Worm (Caenorhabditis elegans): ENCODE data around the gene C33H5.16.

Gene C33H5.16

ce11 chrIV:7803250-7803649 is at the start of gene C33H5.16:
TSS of gene C33H5.16 (minus strand) at chrIV:7803350.
- TF ChIP-seq tra-1 (GFP tag; IDR thresholded peaks at IDR 0.05) (no peak), F10B5.3 (tag; optimal IDR thresholded peaks at IDR 0.05) (no peak), cey-2 (tag; optimal IDR thresholded peaks at IDR 0.05; ENCODE audit: borderline replicate concordance, insufficient read depth) (no peak), hlh-11 (tag; optimal IDR thresholded peaks at IDR 0.05) (no peak), ceh-62 (tag; optimal IDR thresholded peaks at IDR 0.05) (no peak), lin-29 (GFP tag; IDR thresholded peaks at IDR 0.05) (no peak), dve-1 (tag; optimal IDR thresholded peaks at IDR 0.05; ENCODE audit: insufficient read depth) (no peak), nhr-237 (tag; optimal IDR thresholded peaks at IDR 0.05) (no peak), hmg-1.1 (GFP tag; IDR thresholded peaks at IDR 0.05) (no peak), hlh-30 (tag; optimal IDR thresholded peaks at IDR 0.05; ENCODE audit: insufficient read depth) (no peak), daf-16 (GFP tag; optimal IDR thresholded peaks at IDR 0.05) (no peak), daf-16 (tag; optimal IDR thresholded peaks at IDR 0.05) (no peak), ztf-7 (tag; optimal IDR thresholded peaks at IDR 0.05) (no peak)

DNA sequence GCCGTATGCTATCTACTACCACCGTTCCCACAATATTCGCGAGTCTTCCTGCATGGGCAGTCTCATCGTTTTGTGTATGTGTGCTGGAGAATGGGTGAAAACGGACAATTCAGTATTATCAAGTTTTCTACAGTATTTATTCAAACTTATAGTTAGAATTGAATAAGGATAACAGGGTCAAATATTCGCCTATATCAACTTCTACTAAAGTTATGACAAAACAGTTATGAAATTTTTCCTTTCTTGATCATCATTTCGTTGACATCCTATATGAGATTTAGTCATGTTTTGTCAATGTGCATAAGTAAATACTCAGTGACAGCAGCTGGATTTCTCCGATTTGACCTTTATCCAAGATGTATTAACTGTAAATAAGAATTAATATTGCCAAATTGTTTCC is 48.1 kb upstream of the C33H5.16 start:
- TF ChIP-seq ceh-82 (tag; optimal IDR thresholded peaks at IDR 0.05) = no peak
- peak; percentile 64 for TF ChIP-seq aha-1 (tag)
- TF ChIP-seq zag-1 (tag; optimal IDR thresholded peaks at IDR 0.05) = no peak
- no peak for TF ChIP-seq hmg-1.1 (GFP tag; IDR thresholded peaks at IDR 0.05)
- peak in 1 of 2 experiments; percentile 87 for TF ChIP-seq unc-62 (GFP tag; optimal IDR thresholded peaks at IDR 0.05 in 1 of 2)
- TF ChIP-seq unc-62 (tag; optimal IDR thresholded peaks at IDR 0.05) = no peak
- no peak for TF ChIP-seq daf-19 (GFP tag; conservative IDR thresholded peaks at IDR 0.05)
- TF ChIP-seq fkh-10 (GFP tag; optimal IDR thresholded peaks at IDR 0.05) = no peak
- TF ChIP-seq vab-7 (GFP tag; IDR thresholded peaks at IDR 0.05) = no peak
- TF ChIP-seq aly-2 (tag; optimal IDR thresholded peaks at IDR 0.05) = no peak
- TF ChIP-seq mep-1 (tag; optimal IDR thresholded peaks at IDR 0.05) = no peak
- TF ChIP-seq mdl-1 (tag; optimal IDR thresholded peaks at IDR 0.05) = no peak
- no peak for TF ChIP-seq daf-16 (GFP tag; optimal IDR thresholded peaks at IDR 0.05)
- no peak for TF ChIP-seq daf-16 (tag; optimal IDR thresholded peaks at IDR 0.05)

DNA sequence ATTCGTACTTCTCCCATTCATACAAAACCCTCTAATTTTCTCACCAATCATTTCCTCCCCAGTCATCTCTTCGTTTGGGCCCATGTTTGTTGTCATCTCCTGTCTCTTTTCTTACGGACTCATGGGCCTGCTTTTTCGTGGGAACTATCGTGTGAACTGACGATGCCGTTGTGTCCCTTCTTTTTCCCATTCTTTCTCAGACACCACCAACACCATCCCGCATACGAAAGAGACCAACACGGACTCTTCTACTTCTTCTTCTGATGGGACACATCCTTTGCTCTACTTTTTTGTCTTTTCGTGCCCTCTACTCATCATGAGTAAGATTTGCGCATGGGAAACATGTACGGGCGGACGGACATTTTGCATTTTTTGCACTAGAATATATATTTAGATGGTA is 47.2 kb upstream of the C33H5.16 start:
- peak; percentile 89 for TF ChIP-seq aha-1 (tag)
- TF ChIP-seq spr-1 (tag; optimal IDR thresholded peaks at IDR 0.05) = no peak
- TF ChIP-seq fkh-10 (GFP tag; optimal IDR thresholded peaks at IDR 0.05) = no peak

- TF ChIP-seq unc-62 (GFP tag; optimal IDR thresholded peaks at IDR 0.05 in 1 of 2) (peak in 1 of 2 experiments; percentile 29), unc-62 (tag; optimal IDR thresholded peaks at IDR 0.05) (no peak), dve-1 (tag; optimal IDR thresholded peaks at IDR 0.05; ENCODE audit: insufficient read depth) (no peak)
Measured at ce11 chrIV:7849235-7849634, 46.1 kb upstream of the C33H5.16 start.

DNA sequence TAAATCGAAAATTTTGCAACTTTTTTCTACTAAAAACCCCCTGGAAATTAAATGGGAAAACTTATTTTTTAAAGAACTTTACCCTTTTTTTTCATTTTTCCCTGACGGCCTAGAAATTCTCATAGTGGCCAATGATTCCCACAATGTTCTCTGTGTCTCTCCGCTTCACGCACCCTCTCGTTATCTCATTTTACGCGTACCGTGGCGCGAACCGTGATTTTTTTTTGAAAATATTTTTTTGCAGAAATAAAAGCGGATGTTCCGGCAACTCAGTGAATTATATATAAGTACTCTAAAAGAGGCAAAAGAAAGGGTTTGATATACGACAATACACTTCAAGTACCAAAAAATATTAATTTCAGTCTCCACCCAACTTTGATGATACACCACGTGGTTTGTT is 43.2 kb upstream of the C33H5.16 start, which contains the start of gene C06A6.2:
TSS of gene C06A6.2 (plus strand) at position 237 of the 400 bp plus-strand sequence.
- no peak for TF ChIP-seq zfp-3 (GFP tag; conservative IDR thresholded peaks at IDR 0.05)
- peak; percentile 29 for TF ChIP-seq mes-2 (tag; optimal IDR thresholded peaks at IDR 0.05; ENCODE audit: poor library complexity, severe bottlenecking)
- TF ChIP-seq hlh-30 (tag; optimal IDR thresholded peaks at IDR 0.05; ENCODE audit: insufficient read depth) = peak; percentile 3
- TF ChIP-seq nhr-6 (tag; optimal IDR thresholded peaks at IDR 0.05) = no peak
- no peak for TF ChIP-seq egl-43 (GFP tag; IDR thresholded peaks at IDR 0.05)
- no peak for TF ChIP-seq lir-3 (tag; optimal IDR thresholded peaks at IDR 0.05)
- TF ChIP-seq ceh-62 (tag; optimal IDR thresholded peaks at IDR 0.05) = no peak

DNA sequence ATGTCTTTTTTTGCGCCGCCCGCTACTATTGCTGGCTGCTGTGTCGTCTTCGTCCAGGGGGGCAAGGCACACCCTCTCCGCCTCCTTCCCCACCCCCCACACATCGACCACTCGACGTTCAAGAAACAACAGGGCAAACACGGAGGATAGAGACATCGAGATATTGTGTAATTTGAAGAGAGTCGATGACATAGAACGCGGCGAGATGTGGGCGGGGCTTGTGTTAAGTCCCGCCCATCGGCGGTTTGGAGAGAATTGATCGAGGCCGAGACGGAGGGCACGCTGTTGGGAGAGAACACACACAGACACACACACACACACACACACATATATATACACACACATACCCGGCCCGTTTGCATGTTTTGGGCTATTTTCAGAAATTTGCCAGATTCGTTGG is 42.4 kb upstream of the C33H5.16 start:
- TF ChIP-seq nhr-10 (tag; optimal IDR thresholded peaks at IDR 0.05) (no peak), lin-38 (GFP tag; IDR thresholded peaks at IDR 0.05) (peak; percentile 49), madf-9 (GFP tag; conservative IDR thresholded peaks at IDR 0.05) (no peak), nhr-25 (tag; optimal IDR thresholded peaks at IDR 0.05; ENCODE audit: borderline replicate concordance, insufficient read depth) (peak; percentile 73), Y48G9A.11 (GFP tag; IDR thresholded peaks at IDR 0.05) (no peak), tag-97 (GFP tag; IDR thresholded peaks at IDR 0.05) (no peak), jun-1 (tag; optimal IDR thresholded peaks at IDR 0.05) (peak; percentile 11), fos-1 (tag; optimal IDR thresholded peaks at IDR 0.05) (no peak), dpl-1 (GFP tag; optimal IDR thresholded peaks at IDR 0.05) (peak; percentile 46), set-16 (GFP tag; IDR thresholded peaks at IDR 0.05) (peak; percentile 82), ctbp-1 (GFP tag; IDR thresholded peaks at IDR 0.05) (peak; percentile 70), duxl-1 (tag; optimal IDR thresholded peaks at IDR 0.05; ENCODE audit: poor library complexity) (no peak), zfp-3 (GFP tag; conservative IDR thresholded peaks at IDR 0.05) (no peak), lin-39 (tag; optimal IDR thresholded peaks at IDR 0.05) (no peak)
